Fruit fly (Drosophila melanogaster): ENCODE data around the gene rho-4.

DNA sequence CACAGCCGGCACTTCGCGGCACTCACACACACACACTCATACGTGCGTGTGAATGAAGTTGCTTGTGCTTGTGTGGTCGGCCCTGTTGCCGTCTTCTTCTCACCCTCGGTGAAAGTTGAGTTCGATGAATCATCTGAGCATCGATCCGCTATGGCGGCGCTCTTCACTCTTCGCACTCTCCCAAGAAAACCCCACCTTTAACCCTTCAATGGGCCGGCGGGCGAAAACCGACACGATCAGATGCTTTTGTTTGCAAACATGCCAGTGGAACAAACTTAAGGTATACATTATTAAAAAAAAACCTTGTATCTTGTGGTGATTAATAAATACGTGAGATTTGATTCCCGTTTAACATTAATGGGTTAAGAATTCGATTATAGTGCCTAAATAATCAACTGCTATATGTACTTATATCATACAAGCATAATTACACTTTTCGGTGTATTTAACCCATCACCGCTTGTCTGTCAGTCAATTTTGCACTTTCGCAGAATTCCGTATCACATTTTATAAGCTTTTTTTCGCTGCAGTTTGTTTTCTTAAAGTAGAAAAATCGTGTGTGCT lies 1.2 kb downstream of the rho-4 start:
- no peak for TF ChIP-seq tai (GFP tag; optimal IDR thresholded peaks at IDR 0.05)
- no peak for TF ChIP-seq dmrt93B (GFP tag; optimal IDR thresholded peaks at IDR 0.05)

Data from whole organism, wandering third instar larva.